Worm (Caenorhabditis elegans): ENCODE results near the gene F32G8.2.
A peak's percentile ranks its signal among the peaks of the same experiment; 100 is the strongest.

Gene F32G8.2

ce11 chrV:10546749-10547148 is 3.1 kb upstream of the F32G8.2 start, which contains the start of gene F25D1.5:
F25D1.5 (minus strand) TSS chrV:10546783.
- TF ChIP-seq nhr-48 (tag; optimal IDR thresholded peaks at IDR 0.05) (no peak), daf-8 (GFP tag; IDR thresholded peaks at IDR 0.05) (no peak), zag-1 (tag; optimal IDR thresholded peaks at IDR 0.05) (no peak), lin-1 (GFP tag; IDR thresholded peaks at IDR 0.05) (no peak), nhr-28 (tag; optimal IDR thresholded peaks at IDR 0.05) (peak; percentile 98), daf-16 (GFP tag; optimal IDR thresholded peaks at IDR 0.05) (no peak), daf-16 (tag; optimal IDR thresholded peaks at IDR 0.05) (peak; percentile 90), nhr-77 (tag; optimal IDR thresholded peaks at IDR 0.05) (peak; percentile 98), mdt-29 (GFP tag; IDR thresholded peaks at IDR 0.05) (no peak)

- TF ChIP-seq ceh-32 (tag; optimal IDR thresholded peaks at IDR 0.05; ENCODE audit: poor library complexity) (no peak), lin-38 (GFP tag; IDR thresholded peaks at IDR 0.05) (no peak), Y5F2A.4 (GFP tag; optimal IDR thresholded peaks at IDR 0.05) (no peak), nhr-6 (tag; optimal IDR thresholded peaks at IDR 0.05) (no peak), F44E2.7 (GFP tag; IDR thresholded peaks at IDR 0.05) (no peak)
These were observed 836 bp upstream of the F32G8.2 start, which contains the start of gene srd-34 for ce11 chrV:10548981-10549380. srd-34 (minus strand) TSS chrV:10549081.

- TF ChIP-seq F44E2.7 (GFP tag; IDR thresholded peaks at IDR 0.05) = no peak
- no peak for TF ChIP-seq F37D6.2 (tag; optimal IDR thresholded peaks at IDR 0.05)
These were observed 5.4 kb downstream of the F32G8.2 start, which contains the start of gene F32G8.3 for ce11 chrV:10555239-10555638. F32G8.3 (minus strand) TSS chrV:10555339.

- TF ChIP-seq dmd-8 (GFP tag; IDR thresholded peaks at IDR 0.05) (no peak), unc-62 (GFP tag; optimal IDR thresholded peaks at IDR 0.05 in 1 of 2) (peak in 1 of 2 experiments; percentile 85), unc-62 (tag; optimal IDR thresholded peaks at IDR 0.05) (no peak)
These were observed 6.5 kb downstream of the F32G8.2 start for ce11 chrV:10556362-10556761.

- peak; percentile 49 for TF ChIP-seq nhr-28 (tag; optimal IDR thresholded peaks at IDR 0.05)
- no peak for TF ChIP-seq tra-1 (GFP tag; IDR thresholded peaks at IDR 0.05)
These were observed 7.3 kb downstream of the F32G8.2 start for ce11 chrV:10557094-10557493.

- TF ChIP-seq F49E8.2 (tag; optimal IDR thresholded peaks at IDR 0.05; ENCODE audit: borderline replicate concordance) = no peak
- no peak for TF ChIP-seq tag-97 (GFP tag; IDR thresholded peaks at IDR 0.05)
- no peak for TF ChIP-seq nhr-76 (tag; optimal IDR thresholded peaks at IDR 0.05)
- no peak for TF ChIP-seq lin-15B (tag; optimal IDR thresholded peaks at IDR 0.05)
- peak in 1 of 2 experiments; percentile 34 for TF ChIP-seq unc-62 (GFP tag; optimal IDR thresholded peaks at IDR 0.05 in 1 of 2)
- TF ChIP-seq unc-62 (tag; optimal IDR thresholded peaks at IDR 0.05) = no peak
These were observed 7.9 kb downstream of the F32G8.2 start, which contains the start of gene best-14 for ce11 chrV:10557676-10558075. best-14 (plus strand) TSS chrV:10557976.

- no peak for TF ChIP-seq F10B5.3 (tag; optimal IDR thresholded peaks at IDR 0.05)
- TF ChIP-seq dmd-9 (GFP tag; IDR thresholded peaks at IDR 0.05) = no peak
- TF ChIP-seq tag-97 (GFP tag; IDR thresholded peaks at IDR 0.05) = no peak
- TF ChIP-seq aha-1 (tag) = no peak
- TF ChIP-seq unc-39 (tag; optimal IDR thresholded peaks at IDR 0.05) = no peak
- TF ChIP-seq egl-27 (tag; optimal IDR thresholded peaks at IDR 0.05) = no peak
- no peak for TF ChIP-seq Y48G9A.11 (GFP tag; IDR thresholded peaks at IDR 0.05)
- no peak for TF ChIP-seq mxl-2 (GFP tag; conservative IDR thresholded peaks at IDR 0.05)
- no peak for TF ChIP-seq nhr-102 (tag; optimal IDR thresholded peaks at IDR 0.05)
- no peak for TF ChIP-seq zag-1 (tag; optimal IDR thresholded peaks at IDR 0.05)
- no peak for TF ChIP-seq attf-4 (tag; optimal IDR thresholded peaks at IDR 0.05)
- no peak for TF ChIP-seq fkh-10 (GFP tag; optimal IDR thresholded peaks at IDR 0.05)
- no peak for TF ChIP-seq lin-39 (tag; optimal IDR thresholded peaks at IDR 0.05)
- TF ChIP-seq jun-1 (tag; optimal IDR thresholded peaks at IDR 0.05) = no peak
- TF ChIP-seq zip-11 (GFP tag; IDR thresholded peaks at IDR 0.05) = no peak
- TF ChIP-seq php-3 (GFP tag; IDR thresholded peaks at IDR 0.05) = no peak
- TF ChIP-seq Y5F2A.4 (GFP tag; optimal IDR thresholded peaks at IDR 0.05) = no peak
These were observed 10.8 kb downstream of the F32G8.2 start, which contains the start of gene col-152 for ce11 chrV:10560621-10561020. col-152 (plus strand) TSS chrV:10560921.
